Worm (Caenorhabditis elegans): ENCODE results near the gene spt-5.

ce11 chrIV:12044844-12045738 is 6.2 kb upstream of the spt-5 start:
- TF ChIP-seq nhr-237 (tag; optimal IDR thresholded peaks at IDR 0.05), result no peak
- TF ChIP-seq snpc-4 (tag; optimal IDR thresholded peaks at IDR 0.05), result no peak
- no peak for TF ChIP-seq cnd-1 (tag; optimal IDR thresholded peaks at IDR 0.05)
- no peak for TF ChIP-seq lsy-2 (tag; optimal IDR thresholded peaks at IDR 0.05)
- no peak for TF ChIP-seq unc-120 (tag; optimal IDR thresholded peaks at IDR 0.05; ENCODE audit: poor library complexity, severe bottlenecking)
